Worm (Caenorhabditis elegans) whole organism, young adult: ENCODE measurements around the gene fat-6.
A peak's percentile ranks its signal among the peaks of the same experiment; 100 is the strongest.

ENCODE experiments used
- B0019.2 ChIP-seq: fragments of 200-800 bp; sonication (Bioruptor generic); conservative IDR thresholded peaks from 2 replicates; pipeline ENCODE4 v1.3.6; 2022; ENCODE audit warnings: missing genetic modification reagents, missing genetic modification characterization, missing compliant biosample characterization
- B0261.1 ChIP-seq: sonication (generic microtip); optimal IDR thresholded peaks from 2 replicates; lab custom pipeline; 2016; ENCODE audit warnings: mild to moderate bottlenecking, missing genetic modification characterization, moderate library complexity, missing compliant biosample characterization
- C06A6.2 ChIP-seq: fragments of 200-800 bp; sonication (Bioruptor generic); conservative IDR thresholded peaks from 2 replicates; pipeline ENCODE4 v1.3.6; 2022; ENCODE audit warnings: missing genetic modification characterization, missing compliant biosample characterization
- C17E4.6 ChIP-seq: fragments of 200-800 bp; sonication (Bioruptor generic); IDR thresholded peaks from 2 replicates; pipeline ENCODE4 v1.3.6; 2022; ENCODE audit warnings: missing genetic modification reagents, missing genetic modification characterization, missing compliant biosample characterization
- F57C9.4 ChIP-seq: sonication (generic microtip); optimal IDR thresholded peaks from 2 replicates; lab custom pipeline; 2017; ENCODE audit warnings: mild to moderate bottlenecking, missing genetic modification characterization, missing compliant biosample characterization
- Y56A3A.18 ChIP-seq: fragments of 200-800 bp; sonication (Bioruptor generic); IDR thresholded peaks from 2 replicates; pipeline ENCODE4 v1.3.6; 2022; ENCODE audit warnings: missing genetic modification reagents, missing genetic modification characterization, missing compliant biosample characterization
- akir-1 ChIP-seq: fragments of 200-800 bp; sonication (Bioruptor generic); optimal IDR thresholded peaks from 2 replicates; lab custom pipeline; 2018; ENCODE audit warnings: mild to moderate bottlenecking, missing genetic modification characterization, moderate library complexity, missing compliant biosample characterization
- attf-3 ChIP-seq: fragments of 200-800 bp; sonication (Bioruptor generic); conservative IDR thresholded peaks from 2 replicates; pipeline ENCODE4 v1.3.6; 2022; ENCODE audit warnings: missing genetic modification reagents, missing genetic modification characterization, missing compliant biosample characterization
- bed-2 ChIP-seq: fragments of 200-800 bp; sonication (Bioruptor generic); IDR thresholded peaks from 2 replicates; pipeline ENCODE4 v1.3.6; 2022; ENCODE audit warnings: missing genetic modification reagents, missing genetic modification characterization, missing compliant biosample characterization
- cebp-1 ChIP-seq, 2 experiments: fragments of 200-800 bp in 1 of 2; sonication (Bioruptor generic) in 1 of 2; sonication (generic microtip) in 1 of 2; IDR thresholded peaks in 1 of 2; optimal IDR thresholded peaks in 1 of 2; 2 replicates each; pipeline versions ENCODE4 v1.3.6 to Lab custom; 2017 to 2022; ENCODE audit warnings: missing compliant biosample characterization in 2 of 2, missing genetic modification characterization in 2 of 2, mild to moderate bottlenecking in 1 of 2, missing genetic modification reagents in 1 of 2, moderate library complexity in 1 of 2
- ceh-58 ChIP-seq: fragments of 200-800 bp; sonication (Bioruptor generic); IDR thresholded peaks from 2 replicates; pipeline ENCODE4 v1.3.6; 2022; ENCODE audit warnings: missing genetic modification characterization, missing compliant biosample characterization
- ceh-79 ChIP-seq: sonication (generic microtip); optimal IDR thresholded peaks from 2 replicates; lab custom pipeline; 2017; ENCODE audit warnings: mild to moderate bottlenecking, missing genetic modification characterization, missing compliant biosample characterization
- ceh-91 ChIP-seq: fragments of 200-800 bp; sonication (Bioruptor generic); IDR thresholded peaks from 2 replicates; pipeline ENCODE4 v1.3.6; 2022; ENCODE audit warnings: missing genetic modification reagents, missing genetic modification characterization, missing compliant biosample characterization
- die-1 ChIP-seq: sonication (generic microtip); optimal IDR thresholded peaks from 2 replicates; lab custom pipeline; 2016; ENCODE audit warnings: missing genotype, mild to moderate bottlenecking, missing genetic modification characterization, missing compliant biosample characterization
- dpff-1 ChIP-seq: sonication (generic microtip); optimal IDR thresholded peaks from 2 replicates; lab custom pipeline; 2017; ENCODE audit warnings: mild to moderate bottlenecking, missing genetic modification characterization, missing compliant biosample characterization
- efl-1 ChIP-seq: fragments of 150-350 bp; optimal IDR thresholded peaks from 2 replicates; lab custom pipeline; 2014; ENCODE audit warnings: missing biosample characterization, missing genetic modification reagents, missing genetic modification characterization
- egl-44 ChIP-seq: fragments of 200-800 bp; sonication (Bioruptor generic); IDR thresholded peaks from 2 replicates; pipeline ENCODE4 v1.3.6; 2022; ENCODE audit warnings: missing genetic modification reagents, missing genetic modification characterization, missing compliant biosample characterization
- gei-17 ChIP-seq: fragments of 200-800 bp; sonication (Bioruptor generic); optimal IDR thresholded peaks from 2 replicates; lab custom pipeline; 2018; ENCODE audit warnings: mild to moderate bottlenecking, missing genetic modification characterization, missing compliant biosample characterization
- hlh-12 ChIP-seq: sonication (generic microtip); optimal IDR thresholded peaks from 2 replicates; lab custom pipeline; 2016; ENCODE audit warnings: missing genetic modification characterization, missing compliant biosample characterization
- hlh-26 ChIP-seq: fragments of 200-800 bp; sonication (Bioruptor generic); conservative IDR thresholded peaks from 2 replicates; pipeline ENCODE4 v1.3.6; 2022; ENCODE audit warnings: missing genetic modification reagents, missing genetic modification characterization, missing compliant biosample characterization
- hmg-20 ChIP-seq: fragments of 200-800 bp; sonication (Bioruptor generic); IDR thresholded peaks from 2 replicates; pipeline ENCODE4 v1.3.6; 2022; ENCODE audit warnings: missing genetic modification reagents, missing genetic modification characterization, missing compliant biosample characterization
- lag-1 ChIP-seq: fragments of 200-800 bp; sonication (Bioruptor generic); IDR thresholded peaks from 2 replicates; pipeline ENCODE4 v1.3.6; 2022; ENCODE audit warnings: missing genetic modification reagents, missing genetic modification characterization, missing compliant biosample characterization
- let-607 ChIP-seq, 2 experiments: fragments of 200-800 bp in 1 of 2; sonication (Bioruptor generic) in 1 of 2; sonication (generic microtip) in 1 of 2; optimal IDR thresholded peaks; 2 replicates each; lab custom pipeline; 2016 to 2018; ENCODE audit warnings: mild to moderate bottlenecking in 2 of 2, missing compliant biosample characterization in 2 of 2, missing genetic modification characterization in 2 of 2, moderate library complexity in 2 of 2, missing genotype in 1 of 2
- lin-26 ChIP-seq: fragments of 200-800 bp; sonication (Bioruptor generic); IDR thresholded peaks from 2 replicates; pipeline ENCODE4 v1.3.6; 2022; ENCODE audit warnings: missing genetic modification reagents, missing genetic modification characterization, missing compliant biosample characterization
- lin-40 ChIP-seq: sonication (generic microtip); optimal IDR thresholded peaks from 2 replicates; lab custom pipeline; 2016; ENCODE audit warnings: missing genetic modification characterization, mild to moderate bottlenecking, missing compliant biosample characterization, missing genotype, missing genetic modification reagents
- lin-54 ChIP-seq: fragments of 200-800 bp; sonication (Bioruptor generic); optimal IDR thresholded peaks from 2 replicates; lab custom pipeline; 2018; ENCODE audit warnings: mild to moderate bottlenecking, missing genetic modification characterization, missing compliant biosample characterization
- lir-1 ChIP-seq: fragments of 200-800 bp; sonication (Bioruptor generic); conservative IDR thresholded peaks from 2 replicates; pipeline ENCODE4 v1.3.6; 2022; ENCODE audit warnings: missing genetic modification reagents, missing genetic modification characterization, missing compliant biosample characterization
- lsy-27 ChIP-seq: sonication (generic microtip); optimal IDR thresholded peaks from 2 replicates; lab custom pipeline; 2017; ENCODE audit warnings: missing genetic modification characterization, mild to moderate bottlenecking, missing compliant biosample characterization, antibody characterized with exemption, missing genotype, borderline replicate concordance; ENCODE audit not compliant: insufficient read depth
- madf-8 ChIP-seq: fragments of 200-800 bp; sonication (Bioruptor generic); conservative IDR thresholded peaks from 2 replicates; pipeline ENCODE4 v1.3.6; 2022; ENCODE audit warnings: missing genetic modification reagents, missing genetic modification characterization, missing compliant biosample characterization
- mcd-1 ChIP-seq: fragments of 200-800 bp; sonication (Bioruptor generic); IDR thresholded peaks from 2 replicates; pipeline ENCODE4 v1.3.6; 2022; ENCODE audit warnings: missing genetic modification reagents, missing genetic modification characterization, missing compliant biosample characterization
- mel-28 ChIP-seq: sonication (generic microtip); optimal IDR thresholded peaks from 2 replicates; lab custom pipeline; 2016; ENCODE audit warnings: borderline replicate concordance, mild to moderate bottlenecking, missing genetic modification characterization, missing compliant biosample characterization
- mxl-1 ChIP-seq: sonication (generic microtip); optimal IDR thresholded peaks from 2 replicates; lab custom pipeline; 2016; ENCODE audit warnings: missing genetic modification characterization, missing compliant biosample characterization
- nfyb-1 ChIP-seq: fragments of 200-800 bp; sonication (Bioruptor generic); IDR thresholded peaks from 2 replicates; pipeline ENCODE4 v1.3.6; 2022; ENCODE audit warnings: missing genetic modification reagents, missing genetic modification characterization, missing compliant biosample characterization
- nhr-120 ChIP-seq: fragments of 200-800 bp; sonication (Bioruptor generic); IDR thresholded peaks from 2 replicates; pipeline ENCODE4 v1.3.6; 2022; ENCODE audit warnings: missing genetic modification characterization, missing compliant biosample characterization
- nhr-179 ChIP-seq: sonication (generic microtip); optimal IDR thresholded peaks from 2 replicates; lab custom pipeline; 2016; ENCODE audit warnings: mild to moderate bottlenecking, missing genetic modification characterization, missing compliant biosample characterization
- nhr-90 ChIP-seq: sonication (generic microtip); optimal IDR thresholded peaks from 2 replicates; lab custom pipeline; 2016; ENCODE audit warnings: missing genotype, mild to moderate bottlenecking, missing genetic modification characterization, missing compliant biosample characterization
- rcor-1 ChIP-seq: fragments of 200-800 bp; sonication (Bioruptor generic); IDR thresholded peaks from 2 replicates; pipeline ENCODE4 v1.3.6; 2022; ENCODE audit warnings: missing genetic modification reagents, missing genetic modification characterization, missing compliant biosample characterization
- rec-8 ChIP-seq, 2 experiments: sonication (generic microtip); optimal IDR thresholded peaks; 2 replicates each; lab custom pipeline; 2016; ENCODE audit warnings: mild to moderate bottlenecking in 2 of 2, missing genetic modification characterization in 2 of 2, missing genetic modification reagents in 2 of 2, missing genotype in 2 of 2, missing biosample characterization in 1 of 2, missing compliant biosample characterization in 1 of 2, moderate library complexity in 1 of 2
- repo-1 ChIP-seq: sonication (generic microtip); optimal IDR thresholded peaks from 2 replicates; lab custom pipeline; 2017; ENCODE audit warnings: mild to moderate bottlenecking, missing genetic modification characterization, missing compliant biosample characterization
- rpc-1 ChIP-seq, 2 experiments: fragments of 150-350 bp in 1 of 2; sonication (generic microtip) in 1 of 2; optimal IDR thresholded peaks; 2 replicates each; lab custom pipeline; 2014 to 2018; ENCODE audit warnings: missing biosample characterization in 1 of 2, missing genetic modification characterization in 1 of 2, missing genetic modification reagents in 1 of 2, missing genotype in 1 of 2
- snpc-1.1 ChIP-seq: sonication (generic microtip); optimal IDR thresholded peaks from 2 replicates; lab custom pipeline; 2017; ENCODE audit warnings: missing genetic modification characterization, mild to moderate bottlenecking, missing compliant biosample characterization, antibody characterized with exemption, moderate library complexity, missing genotype, missing genetic modification reagents; ENCODE audit not compliant: insufficient read depth
- snpc-1.3 ChIP-seq: sonication (generic microtip); optimal IDR thresholded peaks from 2 replicates; lab custom pipeline; 2017; ENCODE audit warnings: missing genetic modification characterization, mild to moderate bottlenecking, missing compliant biosample characterization, antibody characterized with exemption, moderate library complexity, missing genotype, missing genetic modification reagents; ENCODE audit not compliant: insufficient read depth
- sptf-2 ChIP-seq: fragments of 200-800 bp; sonication (Bioruptor generic); optimal IDR thresholded peaks from 2 replicates; lab custom pipeline; 2018; ENCODE audit warnings: mild to moderate bottlenecking, missing genetic modification characterization, missing compliant biosample characterization
- tbp1 ChIP-seq: fragments of 200-800 bp; sonication (Bioruptor generic); optimal IDR thresholded peaks from 2 replicates; lab custom pipeline; 2018; ENCODE audit warnings: mild to moderate bottlenecking, missing genetic modification characterization, missing compliant biosample characterization
- ztf-28 ChIP-seq: fragments of 200-800 bp; sonication (Bioruptor generic); IDR thresholded peaks from 2 replicates; pipeline ENCODE4 v1.3.6; 2022; ENCODE audit warnings: missing genetic modification reagents, missing genetic modification characterization, missing compliant biosample characterization
- ztf-6 ChIP-seq: fragments of 200-800 bp; sonication (Bioruptor generic); IDR thresholded peaks from 2 replicates; pipeline ENCODE4 v1.3.6; 2022; ENCODE audit warnings: missing genetic modification reagents, missing genetic modification characterization, missing compliant biosample characterization

fat-6 gene

DNA sequence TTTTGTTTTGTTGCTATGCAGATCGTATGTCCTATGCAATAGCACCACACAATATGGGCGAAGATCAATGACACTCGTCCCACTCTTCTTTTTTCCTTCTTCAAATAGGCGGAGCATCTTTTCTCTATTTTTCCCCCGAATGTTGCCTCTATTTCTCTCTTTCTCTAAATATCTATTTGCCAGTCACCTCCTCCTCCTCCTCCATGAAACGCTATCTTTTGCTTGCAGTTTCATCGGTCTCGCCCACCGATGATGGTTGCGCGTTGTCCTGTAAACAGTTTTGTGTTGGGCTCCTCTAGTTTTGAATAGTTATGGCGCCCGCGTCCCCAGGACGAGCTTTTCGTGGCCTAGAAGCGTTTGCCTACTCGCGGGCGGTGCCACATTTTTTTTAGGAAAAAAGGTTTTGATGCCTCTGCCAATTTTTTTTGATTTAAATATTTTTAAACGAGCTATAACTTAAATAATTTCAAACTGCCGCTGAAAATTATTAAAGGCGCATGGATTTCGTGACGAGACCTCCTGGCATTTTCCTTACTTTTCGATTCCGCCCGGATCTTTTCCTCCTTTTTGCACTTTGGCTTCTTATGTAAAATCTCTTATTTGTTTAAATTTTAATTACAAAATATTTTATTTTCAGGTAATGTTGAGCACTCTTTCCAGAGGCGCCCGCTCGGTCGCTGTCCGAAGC is 37.3 kb upstream of the fat-6 start, which contains the start of gene gdh-1 (continued):
- TF ChIP-seq lsy-27 (tag; lab: Kevin White, UChicago) (no peak), repo-1 (no peak), rcor-1 (GFP tag; lab: Robert Waterston, UW) (no peak), hmg-20 (GFP tag; lab: Robert Waterston, UW) (no peak), bed-2 (GFP tag; lab: Robert Waterston, UW) (no peak), B0019.2 (no peak), die-1 (tag; lab: Kevin White, UChicago) (no peak), efl-1 (GFP tag; lab: Kevin White, UChicago) (peak; percentile 48), mxl-1 (tag; lab: Kevin White, UChicago) (no peak), B0261.1 (tag; lab: Kevin White, UChicago) (no peak), lin-40 (tag; lab: Kevin White, UChicago) (no peak), lag-1 (GFP tag; lab: Robert Waterston, UW) (no peak), ztf-28 (GFP tag; lab: Robert Waterston, UW) (no peak), mel-28 (tag; lab: Kevin White, UChicago) (no peak), sptf-2 (no peak), tbp1 (GFP tag; lab: Kevin White, UChicago) (peak; percentile 23), ztf-6 (GFP tag; lab: Robert Waterston, UW) (no peak), let-607 (tag; optimal IDR thresholded peaks at IDR 0.05; lab: Kevin White, UChicago) (no peak), lir-1 (GFP tag; lab: Robert Waterston, UW) (no peak), dpff-1 (tag; lab: Kevin White, UChicago) (no peak), cebp-1 (GFP tag; IDR thresholded peaks at IDR 0.05; lab: Robert Waterston, UW) (no peak), cebp-1 (tag; optimal IDR thresholded peaks at IDR 0.05; lab: Kevin White, UChicago) (no peak), mcd-1 (no peak), nfyb-1 (GFP tag; lab: Robert Waterston, UW) (no peak), hlh-12 (tag; lab: Kevin White, UChicago) (no peak), ceh-58 (GFP tag; lab: Robert Waterston, UW) (no peak), lin-54 (GFP tag; lab: Kevin White, UChicago) (peak; percentile 53), nhr-120 (GFP tag; lab: Robert Waterston, UW) (no peak), snpc-1.3 (tag; lab: Kevin White, UChicago) (no peak), C17E4.6 (no peak), attf-3 (no peak), egl-44 (GFP tag; lab: Robert Waterston, UW) (no peak), Y56A3A.18 (GFP tag; lab: Robert Waterston, UW) (no peak), hlh-26 (GFP tag; lab: Robert Waterston, UW) (no peak), akir-1 (no peak), nhr-179 (tag; lab: Kevin White, UChicago) (no peak), madf-8 (GFP tag; lab: Robert Waterston, UW) (no peak), snpc-1.1 (tag; lab: Kevin White, UChicago) (no peak), ceh-79 (tag; lab: Kevin White, UChicago) (no peak), rpc-1 (optimal IDR thresholded peaks at IDR 0.05; lab: Kevin White, UChicago) (no peak), rpc-1 (tag; optimal IDR thresholded peaks at IDR 0.05; lab: Kevin White, UChicago) (no peak), F57C9.4 (tag; lab: Kevin White, UChicago) (no peak), rec-8 (tag; optimal IDR thresholded peaks at IDR 0.05; lab: Kevin White, UChicago) (no peak), ceh-91 (no peak), nhr-90 (tag; lab: Kevin White, UChicago) (no peak), gei-17 (GFP tag; lab: Kevin White, UChicago) (no peak), lin-26 (GFP tag; lab: Robert Waterston, UW) (no peak), C06A6.2 (GFP tag; lab: Robert Waterston, UW) (no peak)
